Fruit fly (Drosophila melanogaster): ENCODE results near the gene CG43059.

DNA sequence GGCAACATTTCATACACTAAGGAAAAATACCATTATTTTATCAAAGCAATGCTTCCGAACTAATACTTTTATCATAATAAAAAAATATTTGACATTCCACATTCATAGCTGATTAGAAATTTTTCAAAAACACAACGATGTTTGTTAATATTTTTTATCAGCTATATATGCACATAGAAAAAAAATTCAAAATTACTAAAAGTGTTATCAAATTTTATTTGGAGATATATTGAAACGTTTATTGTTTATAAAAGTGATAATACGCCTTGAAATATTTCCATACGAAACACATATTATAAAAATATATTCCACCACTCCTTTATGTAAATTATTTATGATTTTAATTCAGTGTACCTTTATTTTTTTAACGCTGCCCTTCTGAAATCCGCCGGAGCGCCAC lies 33.0 kb downstream of the CG43059 start:
- TF ChIP-seq psq (optimal IDR thresholded peaks at IDR 0.05) (no peak), usp (GFP tag; optimal IDR thresholded peaks at IDR 0.05) (no peak), pan (optimal IDR thresholded peaks at IDR 0.05) (no peak), CG8478 (optimal IDR thresholded peaks at IDR 0.05) (no peak), EcR (GFP tag; optimal IDR thresholded peaks at IDR 0.05) (no peak), Dll (optimal IDR thresholded peaks at IDR 0.05) (no peak)
